Worm (Caenorhabditis elegans) whole organism, midembryonic: ENCODE data around the gene sec-24.2.
A peak's percentile ranks its signal among the peaks of the same experiment; 100 is the strongest.

Experiments
- T22C8.4 ChIP-seq: fragments of 200-800 bp; sonication (Bioruptor generic); IDR thresholded peaks from 2 replicates; pipeline ENCODE4 v1.3.6; 2022; ENCODE audit warnings: missing genetic modification characterization, missing compliant biosample characterization
- cog-1 ChIP-seq: sonication (generic microtip); optimal IDR thresholded peaks from 2 replicates; lab custom pipeline; 2016; ENCODE audit warnings: missing genetic modification characterization, missing compliant biosample characterization
- flt-1 ChIP-seq: fragments of 200-800 bp; sonication (Bioruptor generic); IDR thresholded peaks from 2 replicates; pipeline ENCODE4 v1.3.6; 2022; ENCODE audit warnings: missing genetic modification characterization, missing compliant biosample characterization
- klf-2 ChIP-seq: fragments of 200-800 bp; sonication (Bioruptor generic); conservative IDR thresholded peaks from 2 replicates; pipeline ENCODE4 v1.3.6; 2022; ENCODE audit warnings: missing genetic modification reagents, missing genetic modification characterization, missing compliant biosample characterization
- med-1 ChIP-seq: sonication (generic microtip); optimal IDR thresholded peaks from 2 replicates; lab custom pipeline; 2017; ENCODE audit warnings: missing genetic modification characterization, mild to moderate bottlenecking, missing compliant biosample characterization, antibody characterized with exemption, missing genetic modification reagents; ENCODE audit not compliant: insufficient read depth
- ref-1 ChIP-seq: fragments of 200-800 bp; sonication (Bioruptor generic); conservative IDR thresholded peaks from 2 replicates; pipeline ENCODE4 v1.3.6; 2022; ENCODE audit warnings: missing genetic modification reagents, missing genetic modification characterization, missing compliant biosample characterization
- tab-1 ChIP-seq: fragments of 200-800 bp; sonication (Bioruptor generic); IDR thresholded peaks from 2 replicates; pipeline ENCODE4 v1.3.6; 2022; ENCODE audit warnings: missing genetic modification characterization, missing compliant biosample characterization
- ztf-23 ChIP-seq: fragments of 200-800 bp; sonication (Bioruptor generic); IDR thresholded peaks from 2 replicates; pipeline ENCODE4 v1.3.6; 2022; ENCODE audit warnings: missing genetic modification reagents, missing genetic modification characterization, missing compliant biosample characterization
- ztf-29 ChIP-seq: fragments of 200-800 bp; sonication (Bioruptor generic); IDR thresholded peaks from 2 replicates; pipeline ENCODE4 v1.3.6; 2022; ENCODE audit warnings: missing genetic modification reagents, missing genetic modification characterization, missing compliant biosample characterization

sec-24.2 gene

DNA sequence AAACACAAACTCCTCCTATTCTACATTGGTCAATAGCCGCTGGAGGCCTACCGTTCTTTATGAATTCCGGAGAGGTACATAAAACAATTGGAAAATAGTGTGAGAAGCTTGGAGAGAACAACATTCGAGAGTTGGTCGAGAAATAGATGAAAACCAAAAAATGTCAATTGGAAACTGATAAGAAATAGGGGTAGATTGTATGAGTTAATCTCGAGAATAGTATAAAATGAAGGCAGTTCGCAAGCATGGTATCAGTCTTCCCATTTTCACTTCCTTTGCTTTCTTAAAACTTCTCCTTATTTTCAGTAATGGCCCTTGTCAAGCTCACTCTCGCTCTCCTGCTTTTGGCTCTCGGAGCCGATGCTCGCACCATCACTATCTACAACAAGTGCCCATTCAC, 22.3 kb upstream of the sec-24.2 start, which contains the start of gene thn-2:
Gene thn-2, plus strand, starts transcription at position 307 of the 400 bp plus-strand sequence.
- no peak for TF ChIP-seq cog-1 (tag; lab: Kevin White, UChicago)
- TF ChIP-seq tab-1 = no peak
- TF ChIP-seq ztf-23 (GFP tag; lab: Robert Waterston, UW) = no peak
- no peak for TF ChIP-seq klf-2
- no peak for TF ChIP-seq ref-1 (GFP tag; lab: Robert Waterston, UW)
- no peak for TF ChIP-seq T22C8.4 (GFP tag; lab: Robert Waterston, UW)
- no peak for TF ChIP-seq flt-1 (GFP tag; lab: Robert Waterston, UW)
- no peak for TF ChIP-seq ztf-29
- TF ChIP-seq med-1 (GFP tag; lab: Kevin White, UChicago) = no peak

DNA sequence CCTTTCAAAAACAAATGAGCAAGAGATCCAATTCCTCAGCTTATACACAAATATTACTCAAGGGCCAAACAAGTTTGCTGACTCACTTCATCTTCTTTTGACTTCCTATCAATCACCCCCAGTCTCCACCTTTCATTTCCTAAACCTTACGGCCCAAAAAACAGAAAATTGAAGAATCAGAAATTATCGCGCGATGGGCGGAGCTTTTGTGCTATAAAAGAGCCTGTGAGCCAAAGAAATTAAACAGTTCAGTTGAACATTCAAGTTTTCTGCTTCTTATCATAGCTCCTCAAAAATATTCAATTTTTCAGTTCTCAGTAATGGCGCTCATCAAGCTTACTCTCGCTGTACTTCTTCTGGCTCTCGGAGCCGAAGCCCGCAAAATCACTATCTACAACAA, 19.2 kb upstream of the sec-24.2 start, which contains the start of gene thn-1:
Gene thn-1, plus strand, starts transcription at position 301 of the 400 bp plus-strand sequence.
- TF ChIP-seq tab-1 = no peak
- no peak for TF ChIP-seq klf-2
- TF ChIP-seq T22C8.4 (GFP tag; lab: Robert Waterston, UW) = no peak
- no peak for TF ChIP-seq ztf-23 (GFP tag; lab: Robert Waterston, UW)
- no peak for TF ChIP-seq med-1 (GFP tag; lab: Kevin White, UChicago)
- TF ChIP-seq flt-1 (GFP tag; lab: Robert Waterston, UW) = no peak
- no peak for TF ChIP-seq ref-1 (GFP tag; lab: Robert Waterston, UW)
- TF ChIP-seq cog-1 (tag; lab: Kevin White, UChicago) = no peak
- TF ChIP-seq ztf-29 = no peak

DNA sequence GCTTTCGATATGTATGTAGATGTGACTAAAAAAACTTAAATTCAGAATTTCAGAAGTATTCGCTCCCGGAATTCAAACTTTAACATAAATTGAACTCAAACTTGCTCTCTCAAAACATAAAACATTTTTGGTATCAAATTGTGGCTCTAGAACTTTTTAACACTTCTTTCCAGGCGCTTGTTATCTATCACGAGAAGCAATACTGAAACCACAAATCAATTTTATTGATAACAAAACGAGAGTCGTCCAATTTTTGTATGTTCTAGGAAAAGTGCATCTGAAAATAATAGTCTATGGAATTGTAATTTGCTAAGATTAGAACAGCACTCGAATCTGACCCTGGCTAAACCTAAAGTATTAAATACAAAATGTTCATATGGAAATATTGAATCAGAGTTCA, 18.3 kb upstream of the sec-24.2 start:
- no peak for TF ChIP-seq ref-1 (GFP tag; lab: Robert Waterston, UW)
- no peak for TF ChIP-seq med-1 (GFP tag; lab: Kevin White, UChicago)
- TF ChIP-seq cog-1 (tag; lab: Kevin White, UChicago) = no peak
- no peak for TF ChIP-seq ztf-29
- TF ChIP-seq klf-2 = no peak
- TF ChIP-seq tab-1 = no peak
- TF ChIP-seq ztf-23 (GFP tag; lab: Robert Waterston, UW) = no peak
- no peak for TF ChIP-seq T22C8.4 (GFP tag; lab: Robert Waterston, UW)
- TF ChIP-seq flt-1 (GFP tag; lab: Robert Waterston, UW) = no peak

DNA sequence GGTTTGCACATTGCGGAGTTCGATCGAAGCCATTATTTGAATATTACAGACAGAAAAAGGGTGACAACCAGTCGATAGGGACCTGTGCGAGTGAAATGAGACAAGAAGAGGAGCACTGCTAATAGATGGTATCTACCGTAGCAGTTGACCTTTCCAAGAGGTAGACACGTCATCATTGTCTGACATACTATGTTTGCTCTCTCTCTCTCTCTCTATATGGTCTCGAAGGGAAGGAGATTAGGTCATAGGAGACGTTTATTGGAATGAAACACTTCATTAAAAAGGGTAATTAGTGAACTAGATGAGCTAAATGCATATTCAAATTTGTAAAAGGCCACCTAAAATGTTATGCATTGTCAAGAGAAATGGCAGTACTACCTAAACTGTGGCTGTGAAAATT, 15.4 kb upstream of the sec-24.2 start, which contains the start of gene atz-1:
Gene atz-1, minus strand, starts transcription at position 101 of the 400 bp plus-strand sequence.
- TF ChIP-seq ztf-23 (GFP tag; lab: Robert Waterston, UW) (no peak), klf-2 (no peak), cog-1 (tag; lab: Kevin White, UChicago) (no peak), flt-1 (GFP tag; lab: Robert Waterston, UW) (no peak), T22C8.4 (GFP tag; lab: Robert Waterston, UW) (no peak), ref-1 (GFP tag; lab: Robert Waterston, UW) (no peak), med-1 (GFP tag; lab: Kevin White, UChicago) (no peak), ztf-29 (no peak), tab-1 (no peak)

DNA sequence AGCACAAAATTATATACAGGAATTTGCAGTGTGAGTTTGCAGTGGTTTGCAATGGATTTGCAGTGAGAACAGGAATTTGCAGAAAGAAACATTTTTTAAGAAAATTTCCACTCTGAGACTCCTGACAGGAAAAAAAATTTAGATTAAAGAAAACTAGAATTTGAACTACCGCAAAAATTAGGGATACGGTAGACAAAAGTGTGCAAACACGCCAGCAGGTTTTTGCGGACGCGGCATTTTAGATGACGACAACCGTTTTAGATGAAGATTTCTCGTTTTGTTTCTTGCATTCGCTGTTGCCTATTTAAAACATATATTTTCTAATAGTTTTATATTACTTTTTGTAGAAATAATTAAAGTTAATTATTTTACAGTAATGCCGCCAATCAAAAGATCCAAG, 11.3 kb upstream of the sec-24.2 start, which contains the start of gene wdr-46:
Gene wdr-46, plus strand, starts transcription at position 375 of the 400 bp plus-strand sequence.
- 0 out of 2 replicates have a peak, but pooled peaks have one; percentile 71 for TF ChIP-seq flt-1 (GFP tag; lab: Robert Waterston, UW)
- TF ChIP-seq med-1 (GFP tag; lab: Kevin White, UChicago) = no peak
- TF ChIP-seq cog-1 (tag; lab: Kevin White, UChicago) = peak; percentile 40

DNA sequence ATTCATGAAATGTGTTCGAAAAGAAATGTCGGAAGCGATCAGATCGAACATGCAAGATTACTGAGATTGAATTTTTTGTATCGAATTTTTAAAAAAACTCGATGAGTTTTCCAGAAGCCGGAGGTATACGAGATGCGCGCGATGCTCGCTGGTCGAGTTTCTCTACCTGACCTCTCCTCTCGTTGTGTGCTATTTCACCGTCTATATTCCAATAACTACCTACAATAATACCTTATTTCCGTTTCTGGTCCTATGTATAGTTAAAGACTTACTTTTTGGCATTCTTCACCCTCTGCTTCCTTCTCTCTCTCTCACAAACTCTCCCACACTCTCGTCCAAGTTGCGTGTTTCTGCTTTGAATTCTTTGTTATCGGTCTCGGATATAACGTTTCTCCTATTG, 10.7 kb upstream of the sec-24.2 start:
- TF ChIP-seq flt-1 (GFP tag; lab: Robert Waterston, UW) = no peak
- TF ChIP-seq cog-1 (tag; lab: Kevin White, UChicago) = no peak
- TF ChIP-seq ztf-23 (GFP tag; lab: Robert Waterston, UW) = no peak
- TF ChIP-seq T22C8.4 (GFP tag; lab: Robert Waterston, UW) = no peak
- TF ChIP-seq ztf-29 = no peak
- no peak for TF ChIP-seq med-1 (GFP tag; lab: Kevin White, UChicago)
- TF ChIP-seq ref-1 (GFP tag; lab: Robert Waterston, UW) = no peak
- TF ChIP-seq tab-1 = no peak
- TF ChIP-seq klf-2 = no peak

DNA sequence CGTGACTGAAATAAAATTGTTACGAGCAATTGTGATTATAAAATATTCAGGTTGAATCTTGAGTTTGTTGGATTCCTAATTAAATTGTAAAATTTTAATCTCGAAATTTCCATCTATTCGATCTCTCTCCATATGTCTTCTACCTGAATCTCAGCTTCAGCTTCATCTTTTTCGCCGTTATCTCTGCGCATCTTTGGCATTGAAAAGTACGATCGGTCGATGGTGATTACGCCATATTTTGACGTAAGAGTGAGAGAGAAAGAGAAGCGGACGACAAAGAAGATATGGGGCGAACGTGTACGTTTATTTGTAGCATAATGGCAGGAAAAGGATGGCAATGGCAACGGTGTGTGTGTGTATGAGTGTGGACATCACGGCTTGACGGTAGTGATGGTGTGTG, 6.0 kb upstream of the sec-24.2 start:
- no peak for TF ChIP-seq ztf-23 (GFP tag; lab: Robert Waterston, UW)
- no peak for TF ChIP-seq T22C8.4 (GFP tag; lab: Robert Waterston, UW)
- TF ChIP-seq tab-1 = no peak
- TF ChIP-seq med-1 (GFP tag; lab: Kevin White, UChicago) = no peak
- no peak for TF ChIP-seq ztf-29
- TF ChIP-seq flt-1 (GFP tag; lab: Robert Waterston, UW) = no peak
- no peak for TF ChIP-seq klf-2
- TF ChIP-seq ref-1 (GFP tag; lab: Robert Waterston, UW) = no peak
- no peak for TF ChIP-seq cog-1 (tag; lab: Kevin White, UChicago)

DNA sequence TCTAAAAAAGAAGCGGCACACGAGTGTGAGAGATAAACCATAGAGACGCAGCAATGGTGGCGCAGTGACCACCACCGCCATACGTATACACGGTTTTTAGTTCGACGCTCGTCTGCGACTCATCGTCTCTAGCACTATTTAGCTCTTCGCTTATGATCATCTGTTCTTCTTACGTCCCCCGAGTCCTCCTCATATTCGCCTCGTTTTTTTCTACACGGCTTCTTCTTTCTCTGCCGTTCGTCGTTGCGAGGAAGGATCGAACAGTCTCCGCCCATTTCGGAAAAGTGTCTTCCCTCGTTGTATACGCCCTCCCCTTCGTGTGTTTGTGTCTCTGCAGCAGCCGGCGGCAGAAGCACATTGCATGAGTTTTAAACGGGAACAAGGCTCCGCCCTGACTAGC, 4.4 kb upstream of the sec-24.2 start:
- TF ChIP-seq ztf-29 = peak; percentile 48; the same call in 1 of the 2 replicates
- TF ChIP-seq T22C8.4 (GFP tag; lab: Robert Waterston, UW) = no peak

DNA sequence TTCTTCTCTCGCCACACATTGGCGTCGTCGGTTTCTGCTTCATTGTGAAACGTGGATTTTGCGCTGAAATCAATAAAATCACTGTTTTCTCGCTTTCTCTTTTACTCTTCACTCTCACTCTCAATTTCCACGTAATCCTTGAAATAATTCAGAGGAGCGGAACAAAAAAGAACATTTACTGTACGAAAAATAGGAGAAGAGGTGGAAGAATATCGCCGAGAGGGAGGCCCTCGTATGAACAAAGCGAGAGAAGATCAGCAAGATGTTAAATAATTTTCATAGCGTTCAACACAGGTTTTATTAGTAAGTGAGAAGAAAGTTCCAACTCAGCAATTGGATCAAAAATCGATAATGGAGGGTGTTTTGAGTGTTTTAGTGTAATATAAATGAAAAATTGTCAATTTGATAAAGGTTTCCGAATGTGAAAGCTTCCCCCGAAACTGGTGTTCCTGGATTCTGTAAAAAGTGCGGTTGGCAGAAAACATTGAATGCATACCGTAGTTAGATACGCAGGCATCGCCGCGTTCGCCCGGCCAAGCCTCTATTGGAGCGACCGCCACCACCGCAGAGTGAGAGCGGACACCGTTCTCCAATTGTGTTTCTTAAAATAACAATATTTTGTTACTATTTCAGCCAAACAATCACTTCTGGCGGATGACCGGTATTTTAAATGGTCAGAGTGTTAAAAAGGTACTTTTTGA, 950 bp upstream of the sec-24.2 start, which contains the start of the genes ccr-4 and ZC518.8:
Gene ccr-4, plus strand, starts transcription at position 151 of the 701 bp plus-strand sequence.
Gene ZC518.8, minus strand, starts transcription at position 517 of the 701 bp plus-strand sequence.
- TF ChIP-seq med-1 (GFP tag; lab: Kevin White, UChicago) = no peak
- TF ChIP-seq flt-1 (GFP tag; lab: Robert Waterston, UW) = no peak
- TF ChIP-seq tab-1 = no peak
- no peak for TF ChIP-seq cog-1 (tag; lab: Kevin White, UChicago)

DNA sequence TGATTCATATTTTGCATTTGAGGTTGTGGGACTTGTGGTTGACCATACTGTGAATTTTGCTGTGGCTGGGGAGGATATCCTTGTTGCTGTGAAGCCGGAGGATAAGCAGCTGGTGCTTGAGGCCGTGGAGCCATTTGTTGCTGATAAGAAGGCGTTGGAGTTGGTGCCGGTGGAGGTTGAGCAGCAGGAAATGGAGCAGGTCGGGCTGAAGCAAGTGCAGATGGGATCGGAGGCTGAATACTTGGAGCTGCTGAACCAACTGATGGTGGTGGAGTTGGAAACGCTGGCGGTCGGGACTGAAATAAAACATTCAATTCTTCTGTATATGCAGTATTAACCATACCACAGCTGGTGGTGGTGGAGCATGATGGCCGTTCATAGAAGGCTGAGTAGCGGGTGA, 613 bp downstream of the sec-24.2 start:
- TF ChIP-seq ref-1 (GFP tag; lab: Robert Waterston, UW) (no peak), T22C8.4 (GFP tag; lab: Robert Waterston, UW) (no peak), ztf-23 (GFP tag; lab: Robert Waterston, UW) (no peak), klf-2 (no peak), med-1 (GFP tag; lab: Kevin White, UChicago) (no peak), flt-1 (GFP tag; lab: Robert Waterston, UW) (no peak), tab-1 (no peak), ztf-29 (no peak), cog-1 (tag; lab: Kevin White, UChicago) (no peak)
